Worm (Caenorhabditis elegans): ENCODE data around the gene srd-59.

ce11 chrII:7228646-7229200 lies 23.2 kb downstream of the srd-59 start, which contains the start of gene F32A5.4:
- TF ChIP-seq med-1 (GFP tag; optimal IDR thresholded peaks at IDR 0.05; ENCODE audit: insufficient read depth) (no peak), T22C8.4 (GFP tag; IDR thresholded peaks at IDR 0.05) (no peak), cog-1 (tag; optimal IDR thresholded peaks at IDR 0.05) (no peak), flt-1 (GFP tag; IDR thresholded peaks at IDR 0.05) (no peak), ref-1 (GFP tag; conservative IDR thresholded peaks at IDR 0.05) (no peak)

Data from whole organism, midembryonic.